Fruit fly (Drosophila melanogaster): ENCODE measurements around the gene CG31751.
A peak's percentile ranks its signal among the peaks of the same experiment; 100 is the strongest.

The CG31751 gene

DNA sequence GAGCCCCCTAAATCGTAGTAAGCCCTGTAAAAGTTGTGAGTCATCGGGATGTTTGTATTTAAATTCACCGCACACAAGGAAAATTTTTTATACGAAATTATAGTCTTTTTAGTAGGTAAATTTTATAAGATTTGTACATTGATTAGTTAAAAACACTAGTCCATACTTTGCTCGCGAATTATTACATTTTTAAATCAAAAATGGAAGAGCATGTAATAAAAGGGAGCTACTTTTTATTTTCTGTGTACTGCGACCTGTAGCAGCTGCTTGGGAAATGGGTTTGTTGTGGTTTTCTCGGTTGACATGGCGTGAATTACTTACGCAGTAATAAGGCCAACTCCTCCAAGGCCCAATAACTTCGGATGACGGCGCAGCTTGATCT, 17.7 kb downstream of the CG31751 start (continued):
- TF ChIP-seq CG17829 (tag; optimal IDR thresholded peaks at IDR 0.05): no peak
- TF ChIP-seq sna (GFP tag; IDR thresholded peaks at IDR 0.05; ENCODE audit: partially characterized antibody): no peak
- no peak for TF ChIP-seq pzg (GFP tag; optimal IDR thresholded peaks at IDR 0.05)
- TF ChIP-seq NC2β (GFP tag; optimal IDR thresholded peaks at IDR 0.05): peak; percentile 24
- no peak for TF ChIP-seq maf-S (GFP tag; optimal IDR thresholded peaks at IDR 0.05)
- no peak for TF ChIP-seq hkb (optimal IDR thresholded peaks at IDR 0.05)
- TF ChIP-seq hkb (GFP tag; IDR thresholded peaks at IDR 0.05): peak; percentile 63
- TF ChIP-seq CG12744 (GFP tag; optimal IDR thresholded peaks at IDR 0.05): no peak
- TF ChIP-seq seq (GFP tag; IDR thresholded peaks at IDR 0.05): no peak
- peak; percentile 3 for TF ChIP-seq CG30403 (GFP tag; optimal IDR thresholded peaks at IDR 0.05)
- no peak for TF ChIP-seq CG17186 (GFP tag; optimal IDR thresholded peaks at IDR 0.05)
- TF ChIP-seq yki (optimal IDR thresholded peaks at IDR 0.05): no peak
- TF ChIP-seq eyg (GFP tag; optimal IDR thresholded peaks at IDR 0.05): no peak
- no peak for TF ChIP-seq CG3726 (GFP tag; IDR thresholded peaks at IDR 0.05)
- peak; percentile 36; the same call in 1 of the 2 replicates for TF ChIP-seq sisA (GFP tag; IDR thresholded peaks at IDR 0.05)
- TF ChIP-seq CG9609 (GFP tag; optimal IDR thresholded peaks at IDR 0.05): peak; percentile 6
- TF ChIP-seq CG12659 (GFP tag; optimal IDR thresholded peaks at IDR 0.05): no peak
- TF ChIP-seq Xrp1 (GFP tag; IDR thresholded peaks at IDR 0.05): peak; percentile 55
- TF ChIP-seq Stat92E (GFP tag; optimal IDR thresholded peaks at IDR 0.05): no peak
- no peak for TF ChIP-seq Dll (GFP tag; IDR thresholded peaks at IDR 0.05; ENCODE audit: partially characterized antibody)
- no peak for TF ChIP-seq CG11398 (GFP tag; optimal IDR thresholded peaks at IDR 0.05)
- TF ChIP-seq CG18476 (GFP tag; optimal IDR thresholded peaks at IDR 0.05): no peak
- no peak for TF ChIP-seq Hey (tag; optimal IDR thresholded peaks at IDR 0.05)
- no peak for TF ChIP-seq CG5953 (GFP tag; IDR thresholded peaks at IDR 0.05)
- no peak for TF ChIP-seq C15 (GFP tag; IDR thresholded peaks at IDR 0.05)
- no peak for TF ChIP-seq pita (GFP tag; optimal IDR thresholded peaks at IDR 0.05)
- no peak for TF ChIP-seq vfl (GFP tag; optimal IDR thresholded peaks at IDR 0.05)
- no peak for TF ChIP-seq tx (GFP tag; optimal IDR thresholded peaks at IDR 0.05)
- TF ChIP-seq CG1529 (GFP tag; optimal IDR thresholded peaks at IDR 0.05): no peak
- no peak for TF ChIP-seq wor (GFP tag; IDR thresholded peaks at IDR 0.05)
- TF ChIP-seq klu (GFP tag; IDR thresholded peaks at IDR 0.05): no peak
- no peak for TF ChIP-seq CG16779 (GFP tag; IDR thresholded peaks at IDR 0.05)
- peak; percentile 33; the same call in 1 of the 2 replicates for TF ChIP-seq ara (GFP tag; IDR thresholded peaks at IDR 0.05)
- TF ChIP-seq BEAF-32 (GFP tag; optimal IDR thresholded peaks at IDR 0.05): no peak
- TF ChIP-seq Doc2 (GFP tag; IDR thresholded peaks at IDR 0.05): no peak
- no peak for TF ChIP-seq HLHmδ (GFP tag; optimal IDR thresholded peaks at IDR 0.05)
- TF ChIP-seq CG17568 (GFP tag; optimal IDR thresholded peaks at IDR 0.05): no peak
- TF ChIP-seq dm (GFP tag; optimal IDR thresholded peaks at IDR 0.05): no peak
- TF ChIP-seq Deaf1 (tag; optimal IDR thresholded peaks at IDR 0.05): no peak
- no peak for TF ChIP-seq wdn (GFP tag; IDR thresholded peaks at IDR 0.05)
- no peak for TF ChIP-seq dan (GFP tag; IDR thresholded peaks at IDR 0.05)
- no peak for TF ChIP-seq CG12155 (GFP tag; optimal IDR thresholded peaks at IDR 0.05)
- no peak for TF ChIP-seq ftz-f1 (GFP tag; optimal IDR thresholded peaks at IDR 0.05)
- TF ChIP-seq her (GFP tag; optimal IDR thresholded peaks at IDR 0.05): no peak
- TF ChIP-seq CG32532 (GFP tag; IDR thresholded peaks at IDR 0.05): no peak
- no peak for TF ChIP-seq Bteb2 (GFP tag; optimal IDR thresholded peaks at IDR 0.05)
- TF ChIP-seq otp (GFP tag; IDR thresholded peaks at IDR 0.05): no peak
- no peak for TF ChIP-seq Dad (GFP tag; optimal IDR thresholded peaks at IDR 0.05)
- no peak for TF ChIP-seq Eip74EF (GFP tag; optimal IDR thresholded peaks at IDR 0.05)
- TF ChIP-seq pan (optimal IDR thresholded peaks at IDR 0.05): no peak
- no peak for TF ChIP-seq pan (GFP tag; optimal IDR thresholded peaks at IDR 0.05 in 1 of 2, IDR thresholded peaks at IDR 0.05 in 1 of 2)
- TF ChIP-seq Bdp1 (GFP tag; optimal IDR thresholded peaks at IDR 0.05): no peak
- no peak for TF ChIP-seq CG11093 (GFP tag; IDR thresholded peaks at IDR 0.05)
- 0 out of 2 replicates have a peak, but pooled peaks have one; percentile 18 for TF ChIP-seq esg (GFP tag; conservative IDR thresholded peaks at IDR 0.05)

Data from whole organism, embryonic.